Worm (Caenorhabditis elegans) whole organism, midembryonic: ENCODE measurements around the gene rfs-1.

Experiments
- T22C8.4 ChIP-seq: fragments of 200-800 bp; sonication (Bioruptor generic); IDR thresholded peaks from 2 replicates; pipeline ENCODE4 v1.3.6; 2022; ENCODE audit warnings: missing genetic modification characterization, missing compliant biosample characterization
- flt-1 ChIP-seq: fragments of 200-800 bp; sonication (Bioruptor generic); IDR thresholded peaks from 2 replicates; pipeline ENCODE4 v1.3.6; 2022; ENCODE audit warnings: missing genetic modification characterization, missing compliant biosample characterization
- ztf-23 ChIP-seq: fragments of 200-800 bp; sonication (Bioruptor generic); IDR thresholded peaks from 2 replicates; pipeline ENCODE4 v1.3.6; 2022; ENCODE audit warnings: missing genetic modification reagents, missing genetic modification characterization, missing compliant biosample characterization

DNA sequence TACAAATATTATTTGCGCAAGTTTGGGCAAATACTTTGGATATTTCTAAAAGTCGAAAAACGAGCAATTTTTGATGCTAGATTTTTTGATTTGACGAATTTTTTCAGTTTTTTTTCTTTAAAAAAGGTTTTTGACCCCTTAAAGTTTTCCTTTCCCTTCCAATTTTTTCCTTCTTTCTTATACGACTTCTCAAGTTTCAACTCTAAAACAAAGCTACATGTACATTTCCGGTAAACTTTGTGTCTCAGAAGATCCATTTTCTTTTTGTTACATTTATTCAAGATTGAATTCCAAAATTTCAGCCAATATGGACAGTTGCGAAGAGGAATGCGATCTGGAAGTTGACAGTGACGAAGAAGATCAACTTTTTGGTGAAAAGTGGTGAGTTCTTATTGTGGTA lies 52.5 kb downstream of the rfs-1 start, which contains the start of gene mig-10:
- TF ChIP-seq flt-1 (GFP tag; lab: Robert Waterston, UW) (no peak), T22C8.4 (GFP tag; lab: Robert Waterston, UW) (no peak), ztf-23 (no peak)
